Fruit fly (Drosophila melanogaster) whole organism: Measurements from ENCODE around the gene CG6678.

ENCODE experiments used
- CG8478 ChIP-seq: fragments of >200 bp; optimal IDR thresholded peaks from 2 replicates; lab custom pipeline; 2018; ENCODE audit warnings: inconsistent platforms
- pan ChIP-seq: fragments of >200 bp; optimal IDR thresholded peaks from 2 replicates; lab custom pipeline; 2017
- psq ChIP-seq: fragments of >200 bp; optimal IDR thresholded peaks from 2 replicates; lab custom pipeline; 2017
- usp ChIP-seq: fragments of >200 bp; optimal IDR thresholded peaks from 2 replicates; lab custom pipeline; 2017; ENCODE audit warnings: missing biosample characterization, missing genetic modification characterization, mixed read lengths

dm6 chr3R:21922674-21923323, 36.0 kb downstream of the CG6678 start:
- TF ChIP-seq CG8478 (no peak), psq (lab: Kevin White, UChicago) (no peak), usp (GFP tag; lab: Kevin White, UChicago) (no peak), pan (no peak)
